Worm (Caenorhabditis elegans) whole organism, midembryonic: ENCODE measurements around the gene Y54G2A.12.

Source experiments
- T22C8.4 ChIP-seq: fragments of 200-800 bp; sonication (Bioruptor generic); IDR thresholded peaks from 2 replicates; pipeline ENCODE4 v1.3.6; 2022; ENCODE audit warnings: missing genetic modification characterization, missing compliant biosample characterization
- cog-1 ChIP-seq: sonication (generic microtip); optimal IDR thresholded peaks from 2 replicates; lab custom pipeline; 2016; ENCODE audit warnings: missing genetic modification characterization, missing compliant biosample characterization
- flt-1 ChIP-seq: fragments of 200-800 bp; sonication (Bioruptor generic); IDR thresholded peaks from 2 replicates; pipeline ENCODE4 v1.3.6; 2022; ENCODE audit warnings: missing genetic modification characterization, missing compliant biosample characterization
- klf-2 ChIP-seq: fragments of 200-800 bp; sonication (Bioruptor generic); conservative IDR thresholded peaks from 2 replicates; pipeline ENCODE4 v1.3.6; 2022; ENCODE audit warnings: missing genetic modification reagents, missing genetic modification characterization, missing compliant biosample characterization
- med-1 ChIP-seq: sonication (generic microtip); optimal IDR thresholded peaks from 2 replicates; lab custom pipeline; 2017; ENCODE audit warnings: missing genetic modification characterization, mild to moderate bottlenecking, missing compliant biosample characterization, antibody characterized with exemption, missing genetic modification reagents; ENCODE audit not compliant: insufficient read depth
- tab-1 ChIP-seq: fragments of 200-800 bp; sonication (Bioruptor generic); IDR thresholded peaks from 2 replicates; pipeline ENCODE4 v1.3.6; 2022; ENCODE audit warnings: missing genetic modification characterization, missing compliant biosample characterization
- ztf-23 ChIP-seq: fragments of 200-800 bp; sonication (Bioruptor generic); IDR thresholded peaks from 2 replicates; pipeline ENCODE4 v1.3.6; 2022; ENCODE audit warnings: missing genetic modification reagents, missing genetic modification characterization, missing compliant biosample characterization
- ztf-29 ChIP-seq: fragments of 200-800 bp; sonication (Bioruptor generic); IDR thresholded peaks from 2 replicates; pipeline ENCODE4 v1.3.6; 2022; ENCODE audit warnings: missing genetic modification reagents, missing genetic modification characterization, missing compliant biosample characterization

ce11 chrIV:2809208-2809607 is 26.6 kb upstream of the Y54G2A.12 start, which contains the start of gene Y54G2A.76:
- no peak for TF ChIP-seq med-1
- TF ChIP-seq ztf-23, result no peak
- TF ChIP-seq klf-2, result no peak
- no peak for TF ChIP-seq cog-1
- TF ChIP-seq T22C8.4, result no peak
- TF ChIP-seq flt-1 (GFP tag; lab: Robert Waterston, UW), result no peak
- no peak for TF ChIP-seq ztf-29 (GFP tag; lab: Robert Waterston, UW)
- TF ChIP-seq tab-1 (GFP tag; lab: Robert Waterston, UW), result no peak
